Fruit fly (Drosophila melanogaster): ENCODE results near the gene CG7675.

The CG7675 gene

DNA sequence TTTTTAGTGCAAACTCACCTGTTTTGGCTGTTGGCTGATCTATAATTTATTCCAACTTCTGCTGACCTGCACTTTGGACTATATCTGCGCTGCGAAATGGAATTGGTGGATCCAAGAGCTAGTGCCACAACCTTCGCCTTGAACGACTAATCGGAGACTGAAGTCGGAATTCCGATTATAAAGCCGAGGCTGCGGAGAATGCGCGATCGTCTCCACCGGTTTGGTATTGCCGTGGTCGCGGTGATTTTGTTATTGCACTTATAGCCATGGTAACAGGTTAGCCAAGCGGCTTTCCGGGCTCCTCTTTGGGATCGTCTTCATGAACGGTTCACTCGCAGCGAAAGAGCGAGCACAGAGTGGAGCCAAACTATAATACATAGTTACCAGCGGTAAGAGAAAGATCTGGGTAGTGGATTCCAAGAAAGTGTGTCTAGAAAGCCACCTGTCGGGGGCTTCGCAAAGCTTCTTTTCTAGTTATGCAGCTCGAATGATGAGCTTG lies at the start of gene CG7675:
Gene CG7675, minus strand, starts transcription at position 165 of the 499 bp plus-strand sequence.
- TF ChIP-seq CG32121 (GFP tag; IDR thresholded peaks at IDR 0.05): no peak
- TF ChIP-seq Pif1A (GFP tag; optimal IDR thresholded peaks at IDR 0.05): peak; percentile 61
- peak; percentile 36 for TF ChIP-seq CG8159 (tag; optimal IDR thresholded peaks at IDR 0.05)
- TF ChIP-seq CG4496 (GFP tag; IDR thresholded peaks at IDR 0.05): no peak
- TF ChIP-seq Snoo (tag; optimal IDR thresholded peaks at IDR 0.05): peak; percentile 21
- peak; percentile 44; the same call in 1 of the 2 replicates for TF ChIP-seq Ets98B (GFP tag; IDR thresholded peaks at IDR 0.05)
- TF ChIP-seq Pif1B (GFP tag; optimal IDR thresholded peaks at IDR 0.05): peak; percentile 63
- peak; percentile 66 for TF ChIP-seq CG13204 (GFP tag; optimal IDR thresholded peaks at IDR 0.05)
- TF ChIP-seq fd96Ca (GFP tag; IDR thresholded peaks at IDR 0.05): 0 out of 3 replicates have a peak, but pooled peaks have one; percentile 18
- peak; percentile 85 for TF ChIP-seq EcR (GFP tag; optimal IDR thresholded peaks at IDR 0.05)
- TF ChIP-seq CG15710 (tag; optimal IDR thresholded peaks at IDR 0.05): peak; percentile 36
- TF ChIP-seq gl (tag; optimal IDR thresholded peaks at IDR 0.05): peak; percentile 94
- TF ChIP-seq CG34367 (tag; optimal IDR thresholded peaks at IDR 0.05): peak; percentile 43
- TF ChIP-seq CG10348 (GFP tag; IDR thresholded peaks at IDR 0.05): no peak
- TF ChIP-seq CG17806 (tag; optimal IDR thresholded peaks at IDR 0.05): peak; percentile 24
- TF ChIP-seq CG14655 (GFP tag; optimal IDR thresholded peaks at IDR 0.05): no peak
- peak; percentile 18; the same call in 1 of the 2 replicates for TF ChIP-seq CG12605 (GFP tag; IDR thresholded peaks at IDR 0.05)
- no peak for TF ChIP-seq rn (GFP tag; IDR thresholded peaks at IDR 0.05)

dm6 chr3R:18423352-18423751 lies 42.4 kb upstream of the CG7675 start:
- TF ChIP-seq gl (tag; optimal IDR thresholded peaks at IDR 0.05) (no peak), Ets98B (GFP tag; IDR thresholded peaks at IDR 0.05) (no peak), CG17806 (tag; optimal IDR thresholded peaks at IDR 0.05) (no peak)

DNA sequence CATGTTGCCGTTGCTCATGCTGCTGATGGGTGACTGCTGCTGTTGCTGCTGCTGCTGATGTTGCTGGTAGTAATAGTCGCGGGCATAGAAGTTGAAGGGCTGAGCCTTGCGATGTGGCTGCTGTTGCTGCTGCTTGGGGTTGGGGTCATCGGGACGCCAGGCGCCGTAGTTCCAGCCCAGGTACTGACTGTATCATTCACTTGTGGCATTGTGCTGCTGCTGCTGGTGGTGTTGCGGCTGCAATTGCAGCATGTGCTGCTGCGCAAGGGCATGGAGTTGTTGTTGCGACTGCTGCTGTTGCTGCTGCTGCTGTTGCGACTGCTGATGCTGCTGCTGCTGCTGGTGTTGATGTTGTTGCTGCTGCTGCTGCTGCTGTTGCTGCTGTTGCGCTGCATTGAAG lies 41.5 kb upstream of the CG7675 start:
- TF ChIP-seq rn (GFP tag; IDR thresholded peaks at IDR 0.05): no peak
- no peak for TF ChIP-seq Pif1B (GFP tag; optimal IDR thresholded peaks at IDR 0.05)
- TF ChIP-seq CG32121 (GFP tag; IDR thresholded peaks at IDR 0.05): no peak
- no peak for TF ChIP-seq Snoo (tag; optimal IDR thresholded peaks at IDR 0.05)
- TF ChIP-seq CG8159 (tag; optimal IDR thresholded peaks at IDR 0.05): no peak
- no peak for TF ChIP-seq fd96Ca (GFP tag; IDR thresholded peaks at IDR 0.05)
- no peak for TF ChIP-seq CG17806 (tag; optimal IDR thresholded peaks at IDR 0.05)
- no peak for TF ChIP-seq D1 (tag; optimal IDR thresholded peaks at IDR 0.05)
- TF ChIP-seq Ets98B (GFP tag; IDR thresholded peaks at IDR 0.05): no peak
- no peak for TF ChIP-seq CG14655 (GFP tag; optimal IDR thresholded peaks at IDR 0.05)
- no peak for TF ChIP-seq CG8301 (tag; optimal IDR thresholded peaks at IDR 0.05)
- TF ChIP-seq CG10348 (GFP tag; IDR thresholded peaks at IDR 0.05): no peak
- no peak for TF ChIP-seq Pif1A (GFP tag; optimal IDR thresholded peaks at IDR 0.05)
- TF ChIP-seq EcR (GFP tag; optimal IDR thresholded peaks at IDR 0.05): no peak
- TF ChIP-seq CG34367 (tag; optimal IDR thresholded peaks at IDR 0.05): no peak
- no peak for TF ChIP-seq CG9948 (tag; optimal IDR thresholded peaks at IDR 0.05)
- no peak for TF ChIP-seq CG13204 (GFP tag; optimal IDR thresholded peaks at IDR 0.05)

- TF ChIP-seq Ets98B (GFP tag; IDR thresholded peaks at IDR 0.05) (peak; percentile 51), CG8301 (tag; optimal IDR thresholded peaks at IDR 0.05) (peak; percentile 10), Pif1B (GFP tag; optimal IDR thresholded peaks at IDR 0.05) (no peak), Pif1A (GFP tag; optimal IDR thresholded peaks at IDR 0.05) (no peak), rn (GFP tag; IDR thresholded peaks at IDR 0.05) (no peak), CG15710 (tag; optimal IDR thresholded peaks at IDR 0.05) (no peak), CG32121 (GFP tag; IDR thresholded peaks at IDR 0.05) (peak; percentile 44; the same call in 1 of the 2 replicates), CG4496 (GFP tag; IDR thresholded peaks at IDR 0.05) (peak; percentile 46; the same call in 1 of the 3 replicates)
Observed at dm6 chr3R:18412279-18413214, 31.6 kb upstream of the CG7675 start, which contains the start of gene CG31122. Gene CG31122 (minus strand): TSS chr3R:18412874.

DNA sequence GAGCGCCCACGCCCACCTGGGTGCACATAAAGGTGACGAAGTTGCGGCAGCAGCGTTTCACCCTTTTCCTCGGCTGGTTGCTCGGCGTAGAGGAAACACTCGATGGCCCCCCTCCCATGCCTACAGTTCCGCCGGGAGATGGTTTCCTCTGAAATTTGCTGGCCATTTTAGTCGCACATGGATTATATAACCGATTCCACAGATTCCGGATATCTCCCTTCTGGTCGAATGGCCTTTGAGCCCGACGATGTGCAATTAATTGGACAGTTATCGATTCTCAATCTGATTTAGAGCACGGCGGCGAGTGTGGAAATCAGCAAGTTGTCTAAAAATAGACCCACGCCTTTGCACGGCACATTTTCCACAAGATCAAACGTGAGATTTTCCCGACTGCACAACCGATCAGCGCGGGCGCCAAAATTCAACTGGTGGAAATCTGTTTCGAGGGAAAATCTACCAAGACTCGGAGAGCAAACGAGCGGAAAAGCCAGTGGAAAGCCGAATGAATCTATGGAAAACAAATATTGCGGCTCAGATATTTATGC lies 30.3 kb upstream of the CG7675 start, which contains the start of gene CG10864:
Gene CG10864, minus strand, starts transcription at position 427 of the 545 bp plus-strand sequence.
- no peak for TF ChIP-seq Ets98B (GFP tag; IDR thresholded peaks at IDR 0.05)
- no peak for TF ChIP-seq fd96Ca (GFP tag; IDR thresholded peaks at IDR 0.05)
- TF ChIP-seq Pif1B (GFP tag; optimal IDR thresholded peaks at IDR 0.05): no peak
- no peak for TF ChIP-seq CG13204 (GFP tag; optimal IDR thresholded peaks at IDR 0.05)
- TF ChIP-seq CG12605 (GFP tag; IDR thresholded peaks at IDR 0.05): no peak
- TF ChIP-seq gl (tag; optimal IDR thresholded peaks at IDR 0.05): no peak
- TF ChIP-seq CG32121 (GFP tag; IDR thresholded peaks at IDR 0.05): no peak
- TF ChIP-seq rn (GFP tag; IDR thresholded peaks at IDR 0.05): no peak
- TF ChIP-seq CG10348 (GFP tag; IDR thresholded peaks at IDR 0.05): no peak
- no peak for TF ChIP-seq CG17806 (tag; optimal IDR thresholded peaks at IDR 0.05)
- no peak for TF ChIP-seq EcR (GFP tag; optimal IDR thresholded peaks at IDR 0.05)
- TF ChIP-seq CG34367 (tag; optimal IDR thresholded peaks at IDR 0.05): no peak
- no peak for TF ChIP-seq CG8301 (tag; optimal IDR thresholded peaks at IDR 0.05)
- no peak for TF ChIP-seq CG14655 (GFP tag; optimal IDR thresholded peaks at IDR 0.05)
- TF ChIP-seq CG15710 (tag; optimal IDR thresholded peaks at IDR 0.05): no peak
